Worm (Caenorhabditis elegans): ENCODE measurements around the gene srg-64.

DNA sequence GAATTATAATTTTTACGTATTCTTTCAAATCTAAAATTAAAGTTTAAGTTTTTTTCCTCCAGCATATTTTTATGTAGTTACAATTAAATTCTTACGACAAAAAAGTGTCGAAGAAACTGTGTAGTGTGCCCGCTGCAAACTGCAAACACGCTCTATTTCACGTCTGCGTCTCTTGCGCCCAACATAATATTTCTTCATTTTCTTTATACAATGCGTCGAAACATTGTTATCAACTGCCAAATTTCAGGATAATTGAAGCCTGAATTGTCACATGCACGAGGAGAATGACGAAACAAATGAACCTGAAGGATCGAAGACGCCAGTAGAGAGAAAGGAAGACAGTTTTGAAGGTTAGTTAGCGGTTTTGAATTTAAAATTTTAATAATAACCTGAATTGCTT, 51.2 kb downstream of the srg-64 start, which contains the start of gene C03H12.1:
- TF ChIP-seq tab-1 (GFP tag; IDR thresholded peaks at IDR 0.05) (no peak), flt-1 (GFP tag; IDR thresholded peaks at IDR 0.05) (no peak), ztf-23 (GFP tag; IDR thresholded peaks at IDR 0.05) (no peak), med-1 (GFP tag; optimal IDR thresholded peaks at IDR 0.05; ENCODE audit: insufficient read depth) (no peak)
